Worm (Caenorhabditis elegans) whole organism, L4 larva: ENCODE measurements around the gene T28H10.1.

ENCODE experiments used
- D1046.2 ChIP-seq: fragments of 200-800 bp; sonication (Bioruptor generic); IDR thresholded peaks from 2 replicates; pipeline ENCODE4 v1.3.6; 2022; ENCODE audit warnings: missing genetic modification characterization, missing compliant biosample characterization
- F37D6.2 ChIP-seq: sonication (generic microtip); optimal IDR thresholded peaks from 2 replicates; lab custom pipeline; 2016; ENCODE audit warnings: mild to moderate bottlenecking, missing genetic modification characterization, missing compliant biosample characterization
- F49E8.2 ChIP-seq: sonication (generic microtip); optimal IDR thresholded peaks from 2 replicates; lab custom pipeline; 2016; ENCODE audit warnings: missing compliant biosample characterization, mild to moderate bottlenecking, missing genetic modification characterization, borderline replicate concordance
- T26A8.4 ChIP-seq: fragments of 200-800 bp; sonication (Bioruptor generic); IDR thresholded peaks from 2 replicates; pipeline ENCODE4 v1.3.6; 2022; ENCODE audit warnings: missing genetic modification characterization, missing compliant biosample characterization
- Y48G9A.11 ChIP-seq: fragments of 200-800 bp; sonication (Bioruptor generic); IDR thresholded peaks from 2 replicates; pipeline ENCODE4 v1.3.6; 2022; ENCODE audit warnings: missing genetic modification reagents, missing genetic modification characterization, missing compliant biosample characterization
- Y75B8A.6 ChIP-seq: fragments of 200-800 bp; sonication (Bioruptor generic); IDR thresholded peaks from 2 replicates; pipeline ENCODE4 v1.3.6; 2022; ENCODE audit warnings: missing genetic modification reagents, missing genetic modification characterization, missing compliant biosample characterization
- ZK337.2 ChIP-seq: fragments of 200-800 bp; sonication (Bioruptor generic); IDR thresholded peaks from 2 replicates; pipeline ENCODE4 v1.3.6; 2022; ENCODE audit warnings: missing genetic modification reagents, missing genetic modification characterization, missing compliant biosample characterization
- ZK546.5 ChIP-seq, 2 experiments: sonication (generic microtip); optimal IDR thresholded peaks; 2 replicates each; lab custom pipeline; 2017; ENCODE audit warnings: missing biosample characterization in 2 of 2, missing genetic modification characterization in 2 of 2
- aha-1 ChIP-seq: fragments of 150-350 bp; peaks from one replicate; lab custom pipeline; 2014; ENCODE audit warnings: missing biosample characterization, missing genetic modification characterization
- aly-2 ChIP-seq: sonication (generic microtip); optimal IDR thresholded peaks from 2 replicates; lab custom pipeline; 2018; ENCODE audit warnings: missing biosample characterization, missing genetic modification characterization
- arid-1 ChIP-seq: fragments of 200-800 bp; sonication (Bioruptor generic); conservative IDR thresholded peaks from 2 replicates; pipeline ENCODE4 v1.3.6; 2022; ENCODE audit warnings: missing genetic modification reagents, missing genetic modification characterization, missing compliant biosample characterization
- attf-4 ChIP-seq: sonication (generic microtip); optimal IDR thresholded peaks from 3 replicates; lab custom pipeline; 2017; ENCODE audit warnings: missing biosample characterization, missing genetic modification characterization
- ceh-20 ChIP-seq: fragments of 200-800 bp; sonication (Bioruptor generic); IDR thresholded peaks from 2 replicates; pipeline ENCODE4 v1.3.6; 2022; ENCODE audit warnings: missing genetic modification reagents, missing genetic modification characterization, missing compliant biosample characterization
- ceh-28 ChIP-seq: fragments of 150-350 bp; optimal IDR thresholded peaks from 2 replicates; lab custom pipeline; 2014; ENCODE audit warnings: missing biosample characterization, missing genetic modification reagents, missing genetic modification characterization
- ceh-44 ChIP-seq: fragments of 200-800 bp; sonication (Bioruptor generic); IDR thresholded peaks from 2 replicates; pipeline ENCODE4 v1.3.6; 2022; ENCODE audit warnings: missing genetic modification reagents, missing genetic modification characterization, missing compliant biosample characterization
- ces-1 ChIP-seq: fragments of 150-350 bp; sonication (generic microtip); optimal IDR thresholded peaks from 4 replicates; lab custom pipeline; 2014; ENCODE audit warnings: missing biosample characterization, missing genetic modification reagents, missing genetic modification characterization
- cey-2 ChIP-seq: sonication (generic microtip); optimal IDR thresholded peaks from 3 replicates; lab custom pipeline; 2017; ENCODE audit warnings: missing genetic modification characterization, mild to moderate bottlenecking, missing compliant biosample characterization, antibody characterized with exemption, borderline replicate concordance; ENCODE audit not compliant: insufficient read depth
- daf-19 ChIP-seq: fragments of 200-800 bp; sonication (Bioruptor generic); conservative IDR thresholded peaks from 2 replicates; pipeline ENCODE4 v1.3.6; 2022; ENCODE audit warnings: missing genetic modification characterization, missing compliant biosample characterization
- dmd-9 ChIP-seq: fragments of 200-800 bp; sonication (Bioruptor generic); IDR thresholded peaks from 2 replicates; pipeline ENCODE4 v1.3.6; 2022; ENCODE audit warnings: missing genetic modification reagents, missing genetic modification characterization, missing compliant biosample characterization
- egl-27 ChIP-seq: sonication (generic microtip); optimal IDR thresholded peaks from 3 replicates; lab custom pipeline; 2017; ENCODE audit warnings: missing biosample characterization, missing genetic modification reagents, missing genetic modification characterization
- egl-43 ChIP-seq: fragments of 200-800 bp; sonication (Bioruptor generic); IDR thresholded peaks from 2 replicates; pipeline ENCODE4 v1.3.6; 2022; ENCODE audit warnings: missing genetic modification reagents, missing genetic modification characterization, missing compliant biosample characterization
- hif-1 ChIP-seq, 2 experiments: sonication (generic microtip); optimal IDR thresholded peaks; 2 replicates each; lab custom pipeline; 2016 to 2017; ENCODE audit warnings: missing compliant biosample characterization in 2 of 2, missing genetic modification characterization in 2 of 2, missing genetic modification reagents in 2 of 2, missing genotype in 2 of 2, mild to moderate bottlenecking in 1 of 2
- hlh-11 ChIP-seq: fragments of 200-800 bp; sonication (Bioruptor generic); optimal IDR thresholded peaks from 2 replicates; lab custom pipeline; 2018; ENCODE audit warnings: mild to moderate bottlenecking, missing genetic modification characterization, missing compliant biosample characterization
- hmg-1.1 ChIP-seq: fragments of 200-800 bp; sonication (Bioruptor generic); IDR thresholded peaks from 2 replicates; pipeline ENCODE4 v1.3.6; 2022; ENCODE audit warnings: missing genetic modification reagents, missing genetic modification characterization, missing compliant biosample characterization
- jun-1 ChIP-seq: fragments of 150-350 bp; optimal IDR thresholded peaks from 2 replicates; lab custom pipeline; 2014; ENCODE audit warnings: missing biosample characterization, missing genetic modification reagents, missing genetic modification characterization
- lin-1 ChIP-seq: fragments of 200-800 bp; sonication (Bioruptor generic); IDR thresholded peaks from 2 replicates; pipeline ENCODE4 v1.3.6; 2022; ENCODE audit warnings: missing genetic modification reagents, missing genetic modification characterization, missing compliant biosample characterization
- lin-13 ChIP-seq: fragments of 150-350 bp; optimal IDR thresholded peaks from 2 replicates; lab custom pipeline; 2014; ENCODE audit warnings: missing biosample characterization, missing genetic modification reagents, missing genetic modification characterization
- lin-29 ChIP-seq: fragments of 200-800 bp; sonication (Bioruptor generic); IDR thresholded peaks from 2 replicates; pipeline ENCODE4 v1.3.6; 2022; ENCODE audit warnings: missing genetic modification reagents, missing genetic modification characterization, missing compliant biosample characterization
- lin-38 ChIP-seq: fragments of 200-800 bp; sonication (Bioruptor generic); IDR thresholded peaks from 2 replicates; pipeline ENCODE4 v1.3.6; 2022; ENCODE audit warnings: missing genetic modification reagents, missing genetic modification characterization, missing compliant biosample characterization
- mxl-3 ChIP-seq: fragments of 200-800 bp; sonication (Bioruptor generic); optimal IDR thresholded peaks from 2 replicates; lab custom pipeline; 2018; ENCODE audit warnings: mild to moderate bottlenecking, missing genetic modification characterization, missing compliant biosample characterization
- nhr-102 ChIP-seq: sonication (generic microtip); optimal IDR thresholded peaks from 2 replicates; lab custom pipeline; 2016; ENCODE audit warnings: mild to moderate bottlenecking, missing genetic modification characterization, moderate library complexity, missing compliant biosample characterization
- nhr-11 ChIP-seq: fragments of 150-350 bp; optimal IDR thresholded peaks from 2 replicates; lab custom pipeline; 2014; ENCODE audit warnings: missing biosample characterization, missing genetic modification characterization
- nhr-237 ChIP-seq: sonication (generic microtip); optimal IDR thresholded peaks from 2 replicates; lab custom pipeline; 2017; ENCODE audit warnings: missing biosample characterization, missing genetic modification characterization
- nhr-25 ChIP-seq: sonication (generic microtip); optimal IDR thresholded peaks from 2 replicates; lab custom pipeline; 2017; ENCODE audit warnings: missing genetic modification characterization, mild to moderate bottlenecking, missing compliant biosample characterization, antibody characterized with exemption, moderate library complexity, borderline replicate concordance; ENCODE audit not compliant: insufficient read depth
- nhr-41 ChIP-seq: fragments of 200-800 bp; sonication (Bioruptor generic); IDR thresholded peaks from 2 replicates; pipeline ENCODE4 v1.3.6; 2022; ENCODE audit warnings: missing genetic modification reagents, missing genetic modification characterization, missing compliant biosample characterization
- nhr-48 ChIP-seq: sonication (generic microtip); optimal IDR thresholded peaks from 2 replicates; lab custom pipeline; 2016; ENCODE audit warnings: mild to moderate bottlenecking, missing genetic modification characterization, missing compliant biosample characterization
- nhr-6 ChIP-seq: fragments of 150-350 bp; optimal IDR thresholded peaks from 2 replicates; lab custom pipeline; 2014; ENCODE audit warnings: missing biosample characterization, missing genetic modification characterization
- nhr-76 ChIP-seq: fragments of 150-350 bp; optimal IDR thresholded peaks from 2 replicates; lab custom pipeline; 2014; ENCODE audit warnings: missing biosample characterization, missing genetic modification characterization
- php-3 ChIP-seq: fragments of 200-800 bp; sonication (Bioruptor generic); IDR thresholded peaks from 2 replicates; pipeline ENCODE4 v1.3.6; 2022; ENCODE audit warnings: missing genetic modification reagents, missing genetic modification characterization, missing compliant biosample characterization
- pqm-1 ChIP-seq: sonication (generic microtip); optimal IDR thresholded peaks from 2 replicates; lab custom pipeline; 2017; ENCODE audit warnings: missing biosample characterization, missing genetic modification characterization
- rbr-2 ChIP-seq: sonication (generic microtip); optimal IDR thresholded peaks from 2 replicates; lab custom pipeline; 2016; ENCODE audit warnings: missing genotype, missing genetic modification characterization, missing compliant biosample characterization
- saeg-2 ChIP-seq: fragments of 200-800 bp; sonication (Bioruptor generic); IDR thresholded peaks from 2 replicates; pipeline ENCODE4 v1.3.6; 2022; ENCODE audit warnings: missing genetic modification reagents, missing genetic modification characterization, missing compliant biosample characterization
- sdz-12 ChIP-seq: fragments of 200-800 bp; sonication (Bioruptor generic); optimal IDR thresholded peaks from 2 replicates; lab custom pipeline; 2018; ENCODE audit warnings: mild to moderate bottlenecking, missing genetic modification characterization, missing compliant biosample characterization
- skn-1 ChIP-seq: fragments of 150-350 bp; optimal IDR thresholded peaks from 2 replicates; lab custom pipeline; 2014; ENCODE audit warnings: missing biosample characterization, missing genetic modification characterization
- snpc-4 ChIP-seq: fragments of 150-350 bp; optimal IDR thresholded peaks from 2 replicates; lab custom pipeline; 2014; ENCODE audit warnings: missing biosample characterization, missing genetic modification characterization
- unc-39 ChIP-seq: sonication (generic microtip); optimal IDR thresholded peaks from 2 replicates; lab custom pipeline; 2017; ENCODE audit warnings: missing biosample characterization, missing genetic modification characterization
- unc-62 ChIP-seq, 3 experiments: fragments of 150-350 bp in 1 of 3; sonication (generic microtip); optimal IDR thresholded peaks in 2 of 3; peaks in 1 of 3; 1 replicate in 1 of 3; 2 replicates in 2 of 3; lab custom pipeline; 2014 to 2017; ENCODE audit warnings: missing biosample characterization in 3 of 3, missing genetic modification characterization in 3 of 3, missing genetic modification reagents in 3 of 3, missing genotype in 1 of 3
- vab-7 ChIP-seq: fragments of 200-800 bp; sonication (Bioruptor generic); IDR thresholded peaks from 2 replicates; pipeline ENCODE4 v1.3.6; 2022; ENCODE audit warnings: missing genetic modification reagents, missing genetic modification characterization, missing compliant biosample characterization
- zfp-3 ChIP-seq: fragments of 200-800 bp; sonication (Bioruptor generic); conservative IDR thresholded peaks from 2 replicates; pipeline ENCODE4 v1.3.6; 2022; ENCODE audit warnings: missing genetic modification reagents, missing genetic modification characterization, missing compliant biosample characterization
- ztf-11 ChIP-seq: fragments of 150-350 bp; optimal IDR thresholded peaks from 2 replicates; lab custom pipeline; 2014; ENCODE audit warnings: missing biosample characterization, missing genetic modification characterization

Gene T28H10.1

DNA sequence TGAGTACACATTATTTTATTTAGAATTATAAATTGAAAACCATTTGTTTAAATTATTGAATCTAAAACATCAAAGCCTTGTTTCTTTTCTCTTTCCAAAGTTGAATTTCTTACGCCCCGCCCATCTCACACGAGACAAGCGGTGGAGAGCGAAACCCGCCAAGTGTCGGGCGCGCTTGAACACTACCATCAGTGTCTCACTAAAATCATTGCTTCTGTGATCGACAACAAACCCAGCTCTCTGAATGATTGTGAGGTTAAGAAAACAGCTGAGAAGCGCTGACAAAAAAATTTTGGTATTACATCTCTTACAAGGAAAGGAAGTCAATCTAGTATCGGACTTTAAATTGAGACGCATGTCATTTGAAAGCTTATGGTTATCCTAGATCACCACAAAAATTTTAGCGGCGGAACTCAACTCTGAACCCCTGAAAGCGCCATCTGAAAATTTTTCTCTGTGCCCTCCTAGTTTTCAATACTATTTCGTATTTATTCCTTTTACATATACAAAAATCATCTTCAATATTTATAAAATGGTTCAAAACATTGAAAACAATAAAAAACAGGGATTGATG, 12.4 kb upstream of the T28H10.1 start (continued):
- TF ChIP-seq cey-2 (tag; lab: Kevin White, UChicago) (no peak), lin-1 (GFP tag; lab: Robert Waterston, UW) (peak; percentile 74), saeg-2 (GFP tag; lab: Robert Waterston, UW) (no peak), nhr-41 (GFP tag; lab: Robert Waterston, UW) (peak; percentile 72; the same call in 1 of the 2 replicates), rbr-2 (tag; lab: Kevin White, UChicago) (peak; percentile 60), D1046.2 (GFP tag; lab: Robert Waterston, UW) (no peak), ces-1 (no peak), daf-19 (GFP tag; lab: Robert Waterston, UW) (no peak), sdz-12 (GFP tag; lab: Kevin White, UChicago) (no peak), snpc-4 (tag; lab: Kevin White, UChicago) (peak; percentile 94), ZK337.2 (GFP tag; lab: Robert Waterston, UW) (0 out of 2 replicates have a peak, but pooled peaks have one; percentile 3), nhr-76 (tag; lab: Kevin White, UChicago) (no peak), Y75B8A.6 (GFP tag; lab: Robert Waterston, UW) (no peak), nhr-25 (tag; lab: Kevin White, UChicago) (no peak), hlh-11 (tag; lab: Kevin White, UChicago) (peak; percentile 92), aha-1 (tag; lab: Kevin White, UChicago) (peak; percentile 46), egl-43 (GFP tag; lab: Robert Waterston, UW) (peak; percentile 76; the same call in 1 of the 2 replicates), F37D6.2 (tag; lab: Kevin White, UChicago) (no peak), ztf-11 (no peak), ZK546.5 (tag; optimal IDR thresholded peaks at IDR 0.05; lab: Kevin White, UChicago) (no peak), jun-1 (tag; lab: Kevin White, UChicago) (no peak), attf-4 (tag; lab: Kevin White, UChicago) (no peak), zfp-3 (GFP tag; lab: Robert Waterston, UW) (0 out of 2 replicates have a peak, but pooled peaks have one; percentile 30), nhr-11 (tag; lab: Kevin White, UChicago) (no peak), ceh-28 (tag; lab: Kevin White, UChicago) (no peak), aly-2 (tag; lab: Kevin White, UChicago) (no peak), skn-1 (no peak), egl-27 (tag; lab: Kevin White, UChicago) (no peak), php-3 (no peak), T26A8.4 (GFP tag; lab: Robert Waterston, UW) (peak; percentile 92), pqm-1 (peak; percentile 39), lin-13 (GFP tag; lab: Kevin White, UChicago) (peak; percentile 74), nhr-237 (tag; lab: Kevin White, UChicago) (no peak), ceh-44 (GFP tag; lab: Robert Waterston, UW) (peak; percentile 88), hif-1 (tag; optimal IDR thresholded peaks at IDR 0.05; lab: Kevin White, UChicago) (no peak), Y48G9A.11 (GFP tag; lab: Robert Waterston, UW) (peak; percentile 92), lin-29 (GFP tag; lab: Robert Waterston, UW) (no peak), unc-39 (tag; lab: Kevin White, UChicago) (no peak), dmd-9 (GFP tag; lab: Robert Waterston, UW) (no peak), nhr-6 (tag; lab: Kevin White, UChicago) (peak; percentile 81), nhr-102 (tag; lab: Kevin White, UChicago) (peak; percentile 85), lin-38 (GFP tag; lab: Robert Waterston, UW) (peak; percentile 68), ceh-20 (no peak), nhr-48 (tag; lab: Kevin White, UChicago) (peak; percentile 64), arid-1 (GFP tag; lab: Robert Waterston, UW) (peak; percentile 76), vab-7 (GFP tag; lab: Robert Waterston, UW) (no peak), F49E8.2 (tag; lab: Kevin White, UChicago) (peak; percentile 92), mxl-3 (GFP tag; lab: Kevin White, UChicago) (peak; percentile 54), hmg-1.1 (peak; percentile 63; the same call in 1 of the 2 replicates), unc-62 (GFP tag; optimal IDR thresholded peaks at IDR 0.05 in 1 of 2; lab: Kevin White, UChicago) (no peak), unc-62 (tag; optimal IDR thresholded peaks at IDR 0.05; lab: Kevin White, UChicago) (no peak)
